Worm (Caenorhabditis elegans): Measurements from ENCODE around the gene pycr-1.

DNA sequence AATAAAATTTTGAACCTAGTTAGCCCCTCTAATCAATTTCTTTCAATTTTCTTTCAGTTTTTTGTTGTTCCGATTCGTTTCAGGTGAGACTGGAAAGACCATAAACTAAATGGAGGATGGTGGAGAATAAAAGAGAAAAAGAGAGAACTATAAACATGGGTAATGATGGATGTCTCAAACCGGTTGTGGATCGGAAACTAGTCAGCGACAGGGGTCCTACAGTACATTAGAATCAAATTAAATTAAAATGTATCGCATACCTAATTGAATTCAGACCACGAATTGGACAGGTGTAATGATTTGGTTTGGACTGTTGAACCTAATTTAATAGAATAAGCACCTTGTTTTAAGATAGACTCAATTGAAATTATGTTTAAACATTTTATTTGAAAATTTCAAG lies 17.4 kb downstream of the pycr-1 start:
- TF ChIP-seq nfya-1 (tag; optimal IDR thresholded peaks at IDR 0.05) (no peak), ceh-14 (tag; optimal IDR thresholded peaks at IDR 0.05) (no peak), ceh-24 (tag; optimal IDR thresholded peaks at IDR 0.05) (no peak), nhr-11 (tag; optimal IDR thresholded peaks at IDR 0.05) (no peak), pag-3 (tag; optimal IDR thresholded peaks at IDR 0.05; ENCODE audit: borderline replicate concordance) (no peak)

All from whole organism, late embryonic.